Worm (Caenorhabditis elegans): ENCODE data around the gene F14D7.12.

The F14D7.12 gene

ce11 chrV:14328806-14329205 lies 29.0 kb downstream of the F14D7.12 start, which contains the start of gene pepm-1:
TSS of gene pepm-1 (plus strand) at chrV:14329106.
- TF ChIP-seq pag-3 (tag; optimal IDR thresholded peaks at IDR 0.05; ENCODE audit: borderline replicate concordance) (no peak), pros-1 (tag; optimal IDR thresholded peaks at IDR 0.05) (no peak), ttx-3 (tag; optimal IDR thresholded peaks at IDR 0.05) (no peak), eyg-1 (tag; optimal IDR thresholded peaks at IDR 0.05) (no peak), unc-3 (GFP tag; conservative IDR thresholded peaks at IDR 0.05) (no peak), unc-3 (tag; optimal IDR thresholded peaks at IDR 0.05) (no peak), hlh-8 (tag; optimal IDR thresholded peaks at IDR 0.05) (no peak), ets-4 (tag; optimal IDR thresholded peaks at IDR 0.05) (no peak), pat-9 (tag; optimal IDR thresholded peaks at IDR 0.05) (no peak), ceh-18 (tag; optimal IDR thresholded peaks at IDR 0.05) (no peak), C38D4.7 (GFP tag; optimal IDR thresholded peaks at IDR 0.05) (no peak), lim-6 (tag; optimal IDR thresholded peaks at IDR 0.05) (no peak), ceh-31 (tag; optimal IDR thresholded peaks at IDR 0.05) (no peak), npax-4 (tag; optimal IDR thresholded peaks at IDR 0.05) (no peak), ceh-6 (GFP tag; optimal IDR thresholded peaks at IDR 0.05) (no peak), pha-2 (tag; optimal IDR thresholded peaks at IDR 0.05) (no peak), F13H6.1 (tag; optimal IDR thresholded peaks at IDR 0.05) (no peak), pax-1 (tag; optimal IDR thresholded peaks at IDR 0.05) (no peak), zip-5 (tag; optimal IDR thresholded peaks at IDR 0.05) (no peak), madf-2 (tag; optimal IDR thresholded peaks at IDR 0.05) (no peak)

- TF ChIP-seq C08G9.2 (tag; optimal IDR thresholded peaks at IDR 0.05) (no peak), tbx-2 (tag; optimal IDR thresholded peaks at IDR 0.05) (no peak), pros-1 (tag; optimal IDR thresholded peaks at IDR 0.05) (no peak), ceh-19 (GFP tag; optimal IDR thresholded peaks at IDR 0.05) (no peak), sdc-2 (tag; optimal IDR thresholded peaks at IDR 0.05) (no peak), hlh-6 (tag; optimal IDR thresholded peaks at IDR 0.05) (no peak), hlh-15 (tag; optimal IDR thresholded peaks at IDR 0.05) (no peak), pqm-1 (tag; optimal IDR thresholded peaks at IDR 0.05) (no peak)
Measured at ce11 chrV:14331477-14331876, 31.7 kb downstream of the F14D7.12 start, which contains the start of gene F47B8.8. TSS of gene F47B8.8 (plus strand) at chrV:14331733.

- TF ChIP-seq ttx-3 (tag; optimal IDR thresholded peaks at IDR 0.05) (no peak), C08G9.2 (tag; optimal IDR thresholded peaks at IDR 0.05) (no peak), ceh-48 (tag; optimal IDR thresholded peaks at IDR 0.05) (no peak), pag-3 (tag; optimal IDR thresholded peaks at IDR 0.05; ENCODE audit: borderline replicate concordance) (no peak), lin-11 (tag; optimal IDR thresholded peaks at IDR 0.05) (no peak), ceh-30 (tag; optimal IDR thresholded peaks at IDR 0.05) (no peak), ceh-31 (tag; optimal IDR thresholded peaks at IDR 0.05) (no peak), rnt-1 (tag; optimal IDR thresholded peaks at IDR 0.05) (no peak), fax-1 (tag; optimal IDR thresholded peaks at IDR 0.05) (no peak), ceh-14 (tag; optimal IDR thresholded peaks at IDR 0.05) (no peak), pros-1 (tag; optimal IDR thresholded peaks at IDR 0.05) (no peak), unc-55 (GFP tag; optimal IDR thresholded peaks at IDR 0.05) (no peak), nfya-1 (tag; optimal IDR thresholded peaks at IDR 0.05) (no peak), ref-2 (tag; optimal IDR thresholded peaks at IDR 0.05) (no peak), pat-9 (tag; optimal IDR thresholded peaks at IDR 0.05) (no peak), F13H6.1 (tag; optimal IDR thresholded peaks at IDR 0.05) (no peak), hlh-15 (tag; optimal IDR thresholded peaks at IDR 0.05) (no peak)
Measured at ce11 chrV:14333116-14333515, 33.3 kb downstream of the F14D7.12 start, which contains the start of gene srm-4. TSS of gene srm-4 (plus strand) at chrV:14333416.

- TF ChIP-seq Y22D7AL.16 (tag; optimal IDR thresholded peaks at IDR 0.05), result no peak
- no peak for TF ChIP-seq ceh-18 (tag; optimal IDR thresholded peaks at IDR 0.05)
- no peak for TF ChIP-seq hlh-15 (tag; optimal IDR thresholded peaks at IDR 0.05)
Measured at ce11 chrV:14334901-14335300, 35.1 kb downstream of the F14D7.12 start, which contains the start of gene srm-5. TSS of gene srm-5 (plus strand) at chrV:14335201.

All from whole organism, late embryonic.